Worm (Caenorhabditis elegans) whole organism, mixed stage, embryonic: ENCODE data around the gene F46G10.1.

Experiments
- M03D4.4 ChIP-seq: sonication (generic microtip); optimal IDR thresholded peaks from 2 replicates; lab custom pipeline; 2017; ENCODE audit warnings: mild to moderate bottlenecking, missing genetic modification characterization, missing compliant biosample characterization
- bed-3 ChIP-seq: fragments of 200-800 bp; sonication (Bioruptor generic); optimal IDR thresholded peaks from 3 replicates; lab custom pipeline; 2018; ENCODE audit warnings: mild to moderate bottlenecking, missing genetic modification characterization, moderate library complexity, missing compliant biosample characterization
- blmp-1 ChIP-seq: fragments of 150-350 bp; optimal IDR thresholded peaks from 2 replicates; lab custom pipeline; 2014; ENCODE audit warnings: missing biosample characterization, missing genetic modification characterization
- ceh-39 ChIP-seq: fragments of 150-350 bp; optimal IDR thresholded peaks from 2 replicates; lab custom pipeline; 2014; ENCODE audit warnings: missing biosample characterization, missing genetic modification characterization
- ceh-83 ChIP-seq: fragments of 200-800 bp; sonication (Bioruptor generic); optimal IDR thresholded peaks from 2 replicates; lab custom pipeline; 2018; ENCODE audit warnings: mild to moderate bottlenecking, missing genetic modification characterization, missing compliant biosample characterization
- ces-1 ChIP-seq: fragments of 150-350 bp; optimal IDR thresholded peaks from 2 replicates; lab custom pipeline; 2014; ENCODE audit warnings: missing biosample characterization, missing genetic modification reagents, missing genetic modification characterization
- elt-1 ChIP-seq: sonication (generic microtip); optimal IDR thresholded peaks from 2 replicates; lab custom pipeline; 2017; ENCODE audit warnings: missing genetic modification characterization, mild to moderate bottlenecking, missing compliant biosample characterization, antibody characterized with exemption, moderate library complexity, borderline replicate concordance; ENCODE audit not compliant: insufficient read depth
- elt-3 ChIP-seq: fragments of 150-350 bp; optimal IDR thresholded peaks from 2 replicates; lab custom pipeline; 2014; ENCODE audit warnings: missing biosample characterization, missing genetic modification characterization
- ham-2 ChIP-seq: fragments of 200-800 bp; sonication (Bioruptor generic); optimal IDR thresholded peaks from 2 replicates; lab custom pipeline; 2018; ENCODE audit warnings: mild to moderate bottlenecking, missing genetic modification characterization, missing compliant biosample characterization
- hlh-1 ChIP-seq: fragments of 150-350 bp; optimal IDR thresholded peaks from 2 replicates; lab custom pipeline; 2014; ENCODE audit warnings: missing biosample characterization, missing genetic modification reagents, missing genetic modification characterization
- lin-13 ChIP-seq: fragments of 150-350 bp; optimal IDR thresholded peaks from 2 replicates; lab custom pipeline; 2014; ENCODE audit warnings: missing biosample characterization, missing genetic modification characterization
- lin-32 ChIP-seq: fragments of 200-800 bp; sonication (Bioruptor generic); optimal IDR thresholded peaks from 2 replicates; lab custom pipeline; 2018; ENCODE audit warnings: mild to moderate bottlenecking, missing genetic modification characterization, missing compliant biosample characterization
- lsy-2 ChIP-seq: fragments of 150-350 bp; optimal IDR thresholded peaks from 2 replicates; lab custom pipeline; 2014; ENCODE audit warnings: missing biosample characterization, missing genetic modification characterization
- mab-5 ChIP-seq: fragments of 150-350 bp; optimal IDR thresholded peaks from 2 replicates; lab custom pipeline; 2014; ENCODE audit warnings: missing biosample characterization, missing genetic modification characterization
- mep-1 ChIP-seq: fragments of 150-350 bp; optimal IDR thresholded peaks from 2 replicates; lab custom pipeline; 2017; ENCODE audit warnings: missing biosample characterization, missing genetic modification reagents, missing genetic modification characterization, inconsistent platforms
- mls-2 ChIP-seq: sonication (generic microtip); optimal IDR thresholded peaks from 2 replicates; lab custom pipeline; 2016; ENCODE audit warnings: mild to moderate bottlenecking, missing genetic modification characterization, moderate library complexity, missing compliant biosample characterization
- nhr-12 ChIP-seq: fragments of 150-350 bp; optimal IDR thresholded peaks from 2 replicates; lab custom pipeline; 2014; ENCODE audit warnings: missing biosample characterization, missing genetic modification characterization
- nhr-237 ChIP-seq: fragments of 150-350 bp; optimal IDR thresholded peaks from 2 replicates; lab custom pipeline; 2014; ENCODE audit warnings: missing biosample characterization, missing genetic modification characterization
- nhr-28 ChIP-seq: fragments of 150-350 bp; optimal IDR thresholded peaks from 2 replicates; lab custom pipeline; 2014; ENCODE audit warnings: missing biosample characterization, missing genetic modification characterization
- nhr-76 ChIP-seq: sonication (generic microtip); optimal IDR thresholded peaks from 2 replicates; lab custom pipeline; 2017; ENCODE audit warnings: missing biosample characterization, missing genetic modification characterization
- pha-4 ChIP-seq: fragments of 150-350 bp; optimal IDR thresholded peaks from 2 replicates; lab custom pipeline; 2018; ENCODE audit warnings: missing biosample characterization, missing genetic modification reagents, missing genetic modification characterization
- sem-2 ChIP-seq: fragments of 200-800 bp; sonication (Bioruptor generic); optimal IDR thresholded peaks from 2 replicates; lab custom pipeline; 2018; ENCODE audit warnings: mild to moderate bottlenecking, missing genetic modification characterization, missing compliant biosample characterization
- snpc-4 ChIP-seq: fragments of 150-350 bp; optimal IDR thresholded peaks from 2 replicates; lab custom pipeline; 2014; ENCODE audit warnings: missing biosample characterization, missing genetic modification characterization
- sptf-1 ChIP-seq: sonication (generic microtip); optimal IDR thresholded peaks from 2 replicates; lab custom pipeline; 2017; ENCODE audit warnings: mild to moderate bottlenecking, missing genetic modification characterization, moderate library complexity, missing compliant biosample characterization
- tbx-8 ChIP-seq: fragments of 200-800 bp; sonication (Bioruptor generic); optimal IDR thresholded peaks from 2 replicates; lab custom pipeline; 2018; ENCODE audit warnings: mild to moderate bottlenecking, missing genetic modification characterization, moderate library complexity, missing compliant biosample characterization
- unc-39 ChIP-seq: fragments of 150-350 bp; optimal IDR thresholded peaks from 2 replicates; lab custom pipeline; 2014; ENCODE audit warnings: missing biosample characterization, missing genetic modification characterization
- zip-8 ChIP-seq: fragments of 150-350 bp; optimal IDR thresholded peaks from 2 replicates; lab custom pipeline; 2014; ENCODE audit warnings: missing biosample characterization, missing genetic modification characterization
- ztf-11 ChIP-seq: fragments of 150-350 bp; optimal IDR thresholded peaks from 2 replicates; lab custom pipeline; 2014; ENCODE audit warnings: missing biosample characterization, missing genetic modification characterization

F46G10.1 gene

DNA sequence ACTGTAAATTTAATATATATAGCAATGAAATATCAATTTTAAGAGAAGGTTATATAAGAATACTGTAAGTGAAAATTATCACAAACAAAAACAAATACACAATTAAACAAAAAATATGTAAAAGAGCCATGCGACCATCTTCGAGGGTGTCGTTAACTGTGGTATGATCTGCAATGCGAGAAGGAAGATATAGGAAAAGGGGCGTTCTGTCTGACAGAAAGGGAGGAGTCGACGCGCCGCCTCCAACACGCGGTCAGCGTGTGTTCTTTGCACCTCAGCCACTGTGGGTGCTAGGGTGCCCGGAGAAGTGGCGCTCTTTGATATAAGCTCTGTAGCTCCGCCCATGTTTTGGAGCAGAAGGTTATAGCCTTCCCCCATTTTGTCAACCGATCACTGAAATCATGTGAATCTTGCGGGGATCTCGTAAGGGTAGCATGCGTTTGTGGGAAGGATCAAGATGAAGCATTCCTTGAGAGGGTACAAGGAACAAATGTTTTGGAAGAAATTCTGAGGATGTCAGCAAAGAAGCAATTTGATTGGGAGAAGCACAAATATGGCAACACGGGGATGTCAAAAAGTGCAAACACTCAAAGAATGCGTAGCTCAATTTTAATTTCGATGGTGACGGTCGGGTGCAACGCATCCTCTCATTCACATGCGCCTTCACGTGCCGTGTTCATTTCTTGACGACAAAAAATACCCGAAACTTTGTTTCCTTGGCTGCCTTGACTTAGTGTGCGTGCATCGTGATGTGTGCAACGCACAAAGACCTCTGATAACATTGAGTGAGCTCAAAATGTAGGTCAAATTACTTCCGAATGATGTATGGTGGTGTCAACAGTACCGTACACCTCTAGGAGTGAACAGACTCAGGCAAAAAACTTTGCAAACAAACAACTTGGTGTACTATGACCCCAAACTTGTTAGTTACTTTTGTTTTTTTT, 39.5 kb upstream of the F46G10.1 start, which contains the start of gene mxl-3:
Gene mxl-3, minus strand, starts transcription at position 1 of the 944 bp plus-strand sequence.
- TF ChIP-seq zip-8 (tag; lab: Kevin White, UChicago), result no peak

DNA sequence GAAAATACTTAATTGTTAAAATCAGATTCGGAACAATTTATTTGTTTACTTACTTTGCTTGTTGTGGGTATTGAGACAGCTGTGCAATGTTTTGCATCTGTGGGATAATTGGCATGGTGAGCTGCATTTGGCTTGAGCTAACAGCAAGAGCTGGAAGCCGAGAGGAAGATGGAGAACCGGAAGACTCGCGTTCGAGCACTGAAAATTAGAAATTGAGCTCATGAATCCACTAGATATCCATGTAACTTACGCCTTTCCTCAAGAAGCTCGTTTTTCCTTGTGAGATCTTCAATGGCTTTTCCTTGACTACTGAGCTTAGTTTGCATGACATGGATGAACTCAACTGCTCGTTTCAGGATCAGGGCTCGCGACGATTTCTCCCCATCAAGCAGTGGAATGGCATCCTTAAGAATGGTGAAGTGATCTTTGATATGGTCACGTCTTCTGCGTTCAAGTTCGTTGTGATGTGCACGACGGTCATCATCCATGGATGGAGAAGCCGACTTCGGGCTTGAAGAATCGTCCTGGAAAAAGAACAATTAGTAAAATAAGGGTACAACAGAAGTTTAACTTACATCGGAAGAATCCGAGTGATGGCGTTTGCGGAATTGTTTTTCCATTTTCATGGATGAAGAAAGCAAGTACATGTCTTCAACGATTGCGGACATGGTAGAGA, 38.7 kb upstream of the F46G10.1 start:
- TF ChIP-seq sem-2 (GFP tag; lab: Kevin White, UChicago) (no peak), mab-5 (no peak)

- TF ChIP-seq tbx-8 (GFP tag; lab: Kevin White, UChicago) (no peak), ceh-39 (tag; lab: Kevin White, UChicago) (no peak), ham-2 (GFP tag; lab: Kevin White, UChicago) (no peak), mep-1 (no peak)
These were observed 37.9 kb upstream of the F46G10.1 start for ce11 chrX:13349230-13350122.

DNA sequence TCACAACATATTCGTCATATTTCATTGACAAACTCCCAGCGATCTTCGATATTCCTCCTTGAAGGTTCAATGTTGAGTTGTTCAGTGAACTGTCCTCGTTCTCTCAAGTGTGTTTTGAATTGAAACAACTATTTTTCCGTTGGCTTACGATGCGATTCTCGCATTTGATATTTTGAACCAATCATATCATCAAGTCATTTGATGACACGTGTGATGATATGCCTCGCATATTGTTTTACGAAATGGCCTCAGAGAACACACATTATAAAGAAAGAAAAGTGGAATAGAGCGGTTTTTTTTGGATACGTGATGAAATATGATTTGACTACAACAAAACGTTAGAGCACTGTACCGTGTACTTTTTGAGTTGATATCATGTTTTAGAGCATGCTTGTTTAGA, 36.9 kb upstream of the F46G10.1 start:
- TF ChIP-seq lin-13, result no peak
- no peak for TF ChIP-seq mls-2 (tag; lab: Kevin White, UChicago)
- TF ChIP-seq bed-3, result no peak
- TF ChIP-seq hlh-1 (tag; lab: Kevin White, UChicago), result no peak
- TF ChIP-seq unc-39 (tag; lab: Kevin White, UChicago), result no peak
- TF ChIP-seq nhr-28, result no peak
- TF ChIP-seq ham-2 (GFP tag; lab: Kevin White, UChicago), result no peak
- TF ChIP-seq zip-8 (tag; lab: Kevin White, UChicago), result no peak
- TF ChIP-seq ceh-39 (tag; lab: Kevin White, UChicago), result no peak
- TF ChIP-seq elt-1 (tag; lab: Kevin White, UChicago), result no peak

- TF ChIP-seq snpc-4 (no peak), unc-39 (tag; lab: Kevin White, UChicago) (no peak), nhr-237 (tag; lab: Kevin White, UChicago) (no peak), ceh-39 (tag; lab: Kevin White, UChicago) (no peak), zip-8 (tag; lab: Kevin White, UChicago) (no peak), elt-3 (tag; lab: Kevin White, UChicago) (no peak), lsy-2 (no peak), elt-1 (tag; lab: Kevin White, UChicago) (no peak), ces-1 (GFP tag; lab: Kevin White, UChicago) (no peak), sptf-1 (tag; lab: Kevin White, UChicago) (no peak), mls-2 (tag; lab: Kevin White, UChicago) (no peak), blmp-1 (no peak), ztf-11 (tag; lab: Kevin White, UChicago) (no peak), M03D4.4 (tag; lab: Kevin White, UChicago) (no peak), pha-4 (tag; lab: Kevin White, UChicago) (no peak), nhr-76 (tag; lab: Kevin White, UChicago) (no peak), mep-1 (no peak), ceh-83 (GFP tag; lab: Kevin White, UChicago) (no peak), nhr-12 (tag; lab: Kevin White, UChicago) (no peak), lin-32 (GFP tag; lab: Kevin White, UChicago) (no peak)
- TF ChIP-seq, all 35 proteins: peak for 0
These were observed 35.7 kb upstream of the F46G10.1 start for ce11 chrX:13347251-13347650.
